Worm (Caenorhabditis elegans) whole organism, late embryonic: ENCODE results near the gene srh-246.
A peak's percentile ranks its signal among the peaks of the same experiment; 100 is the strongest.

Source experiments
- C08G9.2 ChIP-seq: sonication (generic microtip); optimal IDR thresholded peaks from 2 replicates; lab custom pipeline; 2016; ENCODE audit warnings: mild to moderate bottlenecking, missing genetic modification characterization, moderate library complexity, missing compliant biosample characterization
- C38D4.7 ChIP-seq: fragments of 200-800 bp; sonication (Bioruptor generic); optimal IDR thresholded peaks from 2 replicates; lab custom pipeline; 2018; ENCODE audit warnings: mild to moderate bottlenecking, missing genetic modification characterization, moderate library complexity, missing compliant biosample characterization
- F13H6.1 ChIP-seq: sonication (generic microtip); optimal IDR thresholded peaks from 2 replicates; lab custom pipeline; 2016; ENCODE audit warnings: missing genetic modification characterization, missing compliant biosample characterization
- K02D7.2 ChIP-seq: sonication (generic microtip); optimal IDR thresholded peaks from 2 replicates; lab custom pipeline; 2017; ENCODE audit warnings: mild to moderate bottlenecking, missing genetic modification characterization, missing compliant biosample characterization
- T23F11.4 ChIP-seq: fragments of 200-800 bp; sonication (Bioruptor generic); optimal IDR thresholded peaks from 2 replicates; lab custom pipeline; 2018; ENCODE audit warnings: mild to moderate bottlenecking, missing genetic modification characterization, missing compliant biosample characterization
- Y22D7AL.16 ChIP-seq: sonication (generic microtip); optimal IDR thresholded peaks from 2 replicates; lab custom pipeline; 2016; ENCODE audit warnings: missing genetic modification characterization, missing compliant biosample characterization
- ahr-1 ChIP-seq: sonication (generic microtip); optimal IDR thresholded peaks from 2 replicates; lab custom pipeline; 2016; ENCODE audit warnings: missing genetic modification characterization, missing compliant biosample characterization
- ama-1 ChIP-seq: fragments of 150-350 bp; optimal IDR thresholded peaks from 2 replicates; lab custom pipeline; 2014
- ceh-14 ChIP-seq: sonication (generic microtip); optimal IDR thresholded peaks from 2 replicates; lab custom pipeline; 2016; ENCODE audit warnings: missing genotype, missing genetic modification characterization, missing compliant biosample characterization
- ceh-18 ChIP-seq: sonication (generic microtip); optimal IDR thresholded peaks from 2 replicates; lab custom pipeline; 2016; ENCODE audit warnings: missing genetic modification characterization, missing compliant biosample characterization
- ceh-19 ChIP-seq: fragments of 200-800 bp; sonication (Bioruptor generic); optimal IDR thresholded peaks from 2 replicates; lab custom pipeline; 2018; ENCODE audit warnings: mild to moderate bottlenecking, missing genetic modification characterization, missing compliant biosample characterization
- ceh-22 ChIP-seq: sonication (generic microtip); optimal IDR thresholded peaks from 2 replicates; lab custom pipeline; 2017; ENCODE audit warnings: missing biosample characterization, missing genetic modification characterization
- ceh-24 ChIP-seq: sonication (generic microtip); optimal IDR thresholded peaks from 2 replicates; lab custom pipeline; 2016; ENCODE audit warnings: mild to moderate bottlenecking, missing genetic modification characterization, missing compliant biosample characterization
- ceh-31 ChIP-seq: sonication (generic microtip); optimal IDR thresholded peaks from 2 replicates; lab custom pipeline; 2016; ENCODE audit warnings: missing genetic modification characterization, missing compliant biosample characterization
- ceh-45 ChIP-seq: fragments of 200-800 bp; sonication (Bioruptor generic); IDR thresholded peaks from 2 replicates; pipeline ENCODE4 v1.3.6; 2022; ENCODE audit warnings: missing genetic modification reagents, missing genetic modification characterization, missing compliant biosample characterization
- ceh-6 ChIP-seq: fragments of 200-800 bp; sonication (Bioruptor generic); optimal IDR thresholded peaks from 2 replicates; lab custom pipeline; 2018; ENCODE audit warnings: mild to moderate bottlenecking, missing genetic modification characterization, missing compliant biosample characterization
- ceh-9 ChIP-seq: sonication (generic microtip); optimal IDR thresholded peaks from 2 replicates; lab custom pipeline; 2016; ENCODE audit warnings: mild to moderate bottlenecking, missing genetic modification characterization, inconsistent platforms, missing compliant biosample characterization
- dmd-4 ChIP-seq: sonication (generic microtip); optimal IDR thresholded peaks from 2 replicates; lab custom pipeline; 2016; ENCODE audit warnings: borderline replicate concordance, missing genetic modification characterization, missing compliant biosample characterization
- elt-2 ChIP-seq: sonication (generic microtip); optimal IDR thresholded peaks from 2 replicates; lab custom pipeline; 2016; ENCODE audit warnings: missing genetic modification reagents, missing genetic modification characterization, missing compliant biosample characterization
- elt-4 ChIP-seq: sonication (generic microtip); optimal IDR thresholded peaks from 2 replicates; lab custom pipeline; 2016; ENCODE audit warnings: missing genetic modification characterization, missing compliant biosample characterization
- eyg-1 ChIP-seq: sonication (generic microtip); optimal IDR thresholded peaks from 2 replicates; lab custom pipeline; 2016; ENCODE audit warnings: missing genotype, missing genetic modification characterization, missing compliant biosample characterization
- fkh-10 ChIP-seq: fragments of 150-350 bp; optimal IDR thresholded peaks from 2 replicates; lab custom pipeline; 2014; ENCODE audit warnings: missing biosample characterization, missing genetic modification reagents, missing genetic modification characterization
- fkh-6 ChIP-seq: sonication (generic microtip); optimal IDR thresholded peaks from 2 replicates; lab custom pipeline; 2016; ENCODE audit warnings: missing genetic modification characterization, missing compliant biosample characterization
- hlh-30 ChIP-seq: sonication (generic microtip); optimal IDR thresholded peaks from 2 replicates; lab custom pipeline; 2017; ENCODE audit warnings: antibody characterized with exemption, missing genetic modification characterization, missing compliant biosample characterization; ENCODE audit not compliant: insufficient read depth
- madf-2 ChIP-seq: sonication (generic microtip); optimal IDR thresholded peaks from 2 replicates; lab custom pipeline; 2017; ENCODE audit warnings: missing genetic modification characterization, missing compliant biosample characterization
- nhr-11 ChIP-seq: fragments of 150-350 bp; optimal IDR thresholded peaks from 2 replicates; lab custom pipeline; 2014; ENCODE audit warnings: missing biosample characterization, missing genetic modification characterization
- nhr-232 ChIP-seq: sonication (generic microtip); optimal IDR thresholded peaks from 2 replicates; lab custom pipeline; 2016; ENCODE audit warnings: missing genetic modification characterization, missing compliant biosample characterization
- npax-4 ChIP-seq: sonication (generic microtip); optimal IDR thresholded peaks from 2 replicates; lab custom pipeline; 2016; ENCODE audit warnings: missing genetic modification characterization, missing compliant biosample characterization
- odd-2 ChIP-seq: sonication (generic microtip); optimal IDR thresholded peaks from 2 replicates; lab custom pipeline; 2017; ENCODE audit warnings: antibody characterized with exemption, mild to moderate bottlenecking, missing genetic modification characterization, missing compliant biosample characterization
- pag-3 ChIP-seq: sonication (generic microtip); optimal IDR thresholded peaks from 2 replicates; lab custom pipeline; 2016; ENCODE audit warnings: missing compliant biosample characterization, missing genetic modification characterization, borderline replicate concordance
- pat-9 ChIP-seq: fragments of 200-800 bp; sonication (Bioruptor generic); optimal IDR thresholded peaks from 2 replicates; lab custom pipeline; 2018; ENCODE audit warnings: mild to moderate bottlenecking, missing genetic modification characterization, moderate library complexity, missing compliant biosample characterization
- pax-1 ChIP-seq: fragments of 150-350 bp; optimal IDR thresholded peaks from 2 replicates; lab custom pipeline; 2014; ENCODE audit warnings: missing biosample characterization, missing genetic modification characterization
- pqm-1 ChIP-seq: sonication (generic microtip); optimal IDR thresholded peaks from 2 replicates; lab custom pipeline; 2016; ENCODE audit warnings: missing genetic modification characterization, missing compliant biosample characterization
- pros-1 ChIP-seq: fragments of 150-350 bp; optimal IDR thresholded peaks from 2 replicates; lab custom pipeline; 2014; ENCODE audit warnings: missing biosample characterization, missing genetic modification reagents, missing genetic modification characterization
- ref-2 ChIP-seq: sonication (generic microtip); optimal IDR thresholded peaks from 2 replicates; lab custom pipeline; 2016; ENCODE audit warnings: missing genetic modification characterization, missing compliant biosample characterization
- rnt-1 ChIP-seq: sonication (generic microtip); optimal IDR thresholded peaks from 2 replicates; lab custom pipeline; 2016; ENCODE audit warnings: missing genetic modification characterization, missing compliant biosample characterization
- sox-2 ChIP-seq: fragments of 200-800 bp; sonication (Bioruptor generic); IDR thresholded peaks from 2 replicates; pipeline ENCODE4 v1.3.6; 2022; ENCODE audit warnings: missing genetic modification reagents, missing genetic modification characterization, missing compliant biosample characterization
- tbx-2 ChIP-seq: sonication (generic microtip); optimal IDR thresholded peaks from 2 replicates; lab custom pipeline; 2016; ENCODE audit warnings: missing genetic modification characterization, missing compliant biosample characterization
- tbx-7 ChIP-seq: sonication (generic microtip); optimal IDR thresholded peaks from 2 replicates; lab custom pipeline; 2016; ENCODE audit warnings: missing genotype, missing genetic modification characterization, missing compliant biosample characterization
- ttx-3 ChIP-seq: sonication (generic microtip); optimal IDR thresholded peaks from 2 replicates; lab custom pipeline; 2016; ENCODE audit warnings: missing genetic modification reagents, missing genetic modification characterization, missing compliant biosample characterization
- unc-3 ChIP-seq, 2 experiments: fragments of 200-800 bp in 1 of 2; sonication (Bioruptor generic) in 1 of 2; sonication (generic microtip) in 1 of 2; conservative IDR thresholded peaks in 1 of 2; optimal IDR thresholded peaks in 1 of 2; 2 replicates each; pipeline versions ENCODE4 v1.3.6 to Lab custom; 2016 to 2022; ENCODE audit warnings: missing compliant biosample characterization in 2 of 2, missing genetic modification characterization in 2 of 2, missing genetic modification reagents in 1 of 2
- unc-42 ChIP-seq: sonication (generic microtip); optimal IDR thresholded peaks from 2 replicates; lab custom pipeline; 2016; ENCODE audit warnings: missing genotype, missing genetic modification characterization, missing compliant biosample characterization
- unc-55 ChIP-seq: sonication (generic microtip); optimal IDR thresholded peaks from 2 replicates; lab custom pipeline; 2017; ENCODE audit warnings: missing biosample characterization, missing genetic modification reagents, missing genetic modification characterization
- unc-86 ChIP-seq: sonication (generic microtip); optimal IDR thresholded peaks from 2 replicates; lab custom pipeline; 2016; ENCODE audit warnings: missing genetic modification characterization, missing compliant biosample characterization
- ztf-16 ChIP-seq: sonication (generic microtip); optimal IDR thresholded peaks from 2 replicates; lab custom pipeline; 2017; ENCODE audit warnings: missing genetic modification characterization, missing compliant biosample characterization

Gene srh-246

ce11 chrV:620987-621386, 36.6 kb downstream of the srh-246 start:
- no peak for TF ChIP-seq ceh-18 (tag; lab: Kevin White, UChicago)
- TF ChIP-seq ceh-14 (tag; lab: Kevin White, UChicago) = no peak
- TF ChIP-seq unc-42 (tag; lab: Kevin White, UChicago) = no peak
- TF ChIP-seq pros-1 (tag; lab: Kevin White, UChicago) = no peak
- no peak for TF ChIP-seq pat-9 (tag; lab: Kevin White, UChicago)
- no peak for TF ChIP-seq pag-3 (tag; lab: Kevin White, UChicago)
- no peak for TF ChIP-seq C38D4.7
- TF ChIP-seq ttx-3 = no peak
- TF ChIP-seq elt-2 (tag; lab: Kevin White, UChicago) = no peak
- no peak for TF ChIP-seq fkh-6 (tag; lab: Kevin White, UChicago)
- no peak for TF ChIP-seq ceh-31 (tag; lab: Kevin White, UChicago)
- TF ChIP-seq ceh-45 (GFP tag; lab: Robert Waterston, UW) = no peak
- TF ChIP-seq F13H6.1 (tag; lab: Kevin White, UChicago) = no peak
- TF ChIP-seq unc-3 (GFP tag; conservative IDR thresholded peaks at IDR 0.05; lab: Robert Waterston, UW) = no peak
- no peak for TF ChIP-seq unc-3 (tag; optimal IDR thresholded peaks at IDR 0.05; lab: Kevin White, UChicago)
- no peak for TF ChIP-seq nhr-232
- TF ChIP-seq eyg-1 (tag; lab: Kevin White, UChicago) = no peak
- TF ChIP-seq ceh-19 = no peak
- no peak for TF ChIP-seq hlh-30 (tag; lab: Kevin White, UChicago)
- TF ChIP-seq ceh-22 (tag; lab: Kevin White, UChicago) = no peak
- no peak for TF ChIP-seq ceh-24

ce11 chrV:619054-619453, 38.5 kb downstream of the srh-246 start, which contains the start of gene F48G7.4:
F48G7.4 (plus strand) TSS chrV:619453.
- no peak for TF ChIP-seq npax-4 (tag; lab: Kevin White, UChicago)
- TF ChIP-seq unc-55 (GFP tag; lab: Kevin White, UChicago) = peak; percentile 83
- TF ChIP-seq ceh-18 (tag; lab: Kevin White, UChicago) = peak; percentile 14
- TF ChIP-seq odd-2 = no peak

- no peak for TF ChIP-seq T23F11.4 (GFP tag; lab: Kevin White, UChicago)
- TF ChIP-seq ceh-24 = no peak
- no peak for TF ChIP-seq K02D7.2 (tag; lab: Kevin White, UChicago)
- TF ChIP-seq sox-2 = no peak
- no peak for TF ChIP-seq unc-86 (tag; lab: Kevin White, UChicago)
- TF ChIP-seq nhr-232 = no peak
- TF ChIP-seq pros-1 (tag; lab: Kevin White, UChicago) = no peak
- no peak for TF ChIP-seq ceh-6 (GFP tag; lab: Kevin White, UChicago)
- TF ChIP-seq Y22D7AL.16 (tag; lab: Kevin White, UChicago) = no peak
- no peak for TF ChIP-seq ahr-1 (tag; lab: Kevin White, UChicago)
- no peak for TF ChIP-seq ama-1 (lab: Kevin White, UChicago)
- no peak for TF ChIP-seq ceh-9 (tag; lab: Kevin White, UChicago)
- TF ChIP-seq ztf-16 = no peak
- TF ChIP-seq nhr-11 = no peak
- no peak for TF ChIP-seq ttx-3
- TF ChIP-seq pqm-1 (tag; lab: Kevin White, UChicago) = no peak
- no peak for TF ChIP-seq elt-4 (tag; lab: Kevin White, UChicago)
- TF ChIP-seq dmd-4 (tag; lab: Kevin White, UChicago) = no peak
Observed at ce11 chrV:617917-618316, 39.7 kb downstream of the srh-246 start.

ce11 chrV:615275-615674, 42.3 kb downstream of the srh-246 start, which contains the start of gene F48G7.13:
F48G7.13 (plus strand) TSS chrV:615575.
- no peak for TF ChIP-seq rnt-1 (tag; lab: Kevin White, UChicago)
- TF ChIP-seq ceh-31 (tag; lab: Kevin White, UChicago) = no peak
- TF ChIP-seq ref-2 (tag; lab: Kevin White, UChicago) = no peak
- TF ChIP-seq fkh-10 (GFP tag; lab: Kevin White, UChicago) = no peak
- no peak for TF ChIP-seq C08G9.2 (tag; lab: Kevin White, UChicago)
- TF ChIP-seq pag-3 (tag; lab: Kevin White, UChicago) = no peak
- TF ChIP-seq eyg-1 (tag; lab: Kevin White, UChicago) = no peak
- TF ChIP-seq ama-1 (lab: Kevin White, UChicago) = no peak
- TF ChIP-seq npax-4 (tag; lab: Kevin White, UChicago) = no peak
- TF ChIP-seq ceh-18 (tag; lab: Kevin White, UChicago) = no peak
- TF ChIP-seq tbx-2 (tag; lab: Kevin White, UChicago) = no peak
- TF ChIP-seq ceh-6 (GFP tag; lab: Kevin White, UChicago) = no peak
- TF ChIP-seq fkh-6 (tag; lab: Kevin White, UChicago) = no peak
- no peak for TF ChIP-seq pqm-1 (tag; lab: Kevin White, UChicago)
- no peak for TF ChIP-seq tbx-7 (tag; lab: Kevin White, UChicago)
- no peak for TF ChIP-seq pax-1 (tag; lab: Kevin White, UChicago)
- TF ChIP-seq madf-2 (tag; lab: Kevin White, UChicago) = no peak
